Worm (Caenorhabditis elegans) whole organism, midembryonic: ENCODE measurements around the gene K12H4.3.

Experiments
- T22C8.4 ChIP-seq: fragments of 200-800 bp; sonication (Bioruptor generic); IDR thresholded peaks from 2 replicates; pipeline ENCODE4 v1.3.6; 2022; ENCODE audit warnings: missing genetic modification characterization, missing compliant biosample characterization
- cog-1 ChIP-seq: sonication (generic microtip); optimal IDR thresholded peaks from 2 replicates; lab custom pipeline; 2016; ENCODE audit warnings: missing genetic modification characterization, missing compliant biosample characterization
- flt-1 ChIP-seq: fragments of 200-800 bp; sonication (Bioruptor generic); IDR thresholded peaks from 2 replicates; pipeline ENCODE4 v1.3.6; 2022; ENCODE audit warnings: missing genetic modification characterization, missing compliant biosample characterization
- klf-2 ChIP-seq: fragments of 200-800 bp; sonication (Bioruptor generic); conservative IDR thresholded peaks from 2 replicates; pipeline ENCODE4 v1.3.6; 2022; ENCODE audit warnings: missing genetic modification reagents, missing genetic modification characterization, missing compliant biosample characterization
- med-1 ChIP-seq: sonication (generic microtip); optimal IDR thresholded peaks from 2 replicates; lab custom pipeline; 2017; ENCODE audit warnings: missing genetic modification characterization, mild to moderate bottlenecking, missing compliant biosample characterization, antibody characterized with exemption, missing genetic modification reagents; ENCODE audit not compliant: insufficient read depth
- ref-1 ChIP-seq: fragments of 200-800 bp; sonication (Bioruptor generic); conservative IDR thresholded peaks from 2 replicates; pipeline ENCODE4 v1.3.6; 2022; ENCODE audit warnings: missing genetic modification reagents, missing genetic modification characterization, missing compliant biosample characterization
- tab-1 ChIP-seq: fragments of 200-800 bp; sonication (Bioruptor generic); IDR thresholded peaks from 2 replicates; pipeline ENCODE4 v1.3.6; 2022; ENCODE audit warnings: missing genetic modification characterization, missing compliant biosample characterization
- ztf-23 ChIP-seq: fragments of 200-800 bp; sonication (Bioruptor generic); IDR thresholded peaks from 2 replicates; pipeline ENCODE4 v1.3.6; 2022; ENCODE audit warnings: missing genetic modification reagents, missing genetic modification characterization, missing compliant biosample characterization
- ztf-29 ChIP-seq: fragments of 200-800 bp; sonication (Bioruptor generic); IDR thresholded peaks from 2 replicates; pipeline ENCODE4 v1.3.6; 2022; ENCODE audit warnings: missing genetic modification reagents, missing genetic modification characterization, missing compliant biosample characterization

Gene K12H4.3

ce11 chrIII:8045734-8046133, at the start of gene K12H4.3:
Gene K12H4.3, plus strand, starts transcription at chrIII:8046034.
- no peak for TF ChIP-seq klf-2 (GFP tag; lab: Robert Waterston, UW)
- TF ChIP-seq ztf-23 (GFP tag; lab: Robert Waterston, UW): no peak
- no peak for TF ChIP-seq flt-1 (GFP tag; lab: Robert Waterston, UW)

DNA sequence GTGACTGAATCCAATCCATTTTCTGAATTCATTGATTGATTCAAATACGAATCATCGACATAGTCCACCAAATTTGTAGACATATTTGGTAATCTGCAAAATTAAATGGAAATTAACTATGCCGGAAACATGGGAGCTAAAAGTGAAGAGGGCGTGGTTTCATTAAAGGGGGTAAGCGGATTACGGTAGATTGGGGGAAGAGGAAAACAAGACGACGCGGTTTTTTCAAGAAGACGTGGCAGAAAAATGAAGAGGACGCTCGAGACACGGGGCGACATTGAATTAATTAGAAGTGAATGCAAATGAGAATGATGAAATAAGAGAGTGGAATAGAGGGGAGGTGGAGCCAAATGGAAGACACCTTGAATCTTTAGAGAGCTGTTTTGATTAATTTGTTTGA, 49.5 kb upstream of the K12H4.3 start, which contains the start of gene npr-17:
npr-17 (minus strand) TSS at position 101 of the 400 bp plus-strand sequence.
- TF ChIP-seq ref-1 (GFP tag; lab: Robert Waterston, UW) (no peak), ztf-29 (GFP tag; lab: Robert Waterston, UW) (no peak), klf-2 (GFP tag; lab: Robert Waterston, UW) (no peak), T22C8.4 (GFP tag; lab: Robert Waterston, UW) (no peak), tab-1 (GFP tag; lab: Robert Waterston, UW) (no peak), ztf-23 (GFP tag; lab: Robert Waterston, UW) (no peak), cog-1 (tag; lab: Kevin White, UChicago) (no peak), flt-1 (GFP tag; lab: Robert Waterston, UW) (no peak), med-1 (GFP tag; lab: Kevin White, UChicago) (no peak)

ce11 chrIII:7997447-7998046, 48.3 kb upstream of the K12H4.3 start:
- TF ChIP-seq tab-1 (GFP tag; lab: Robert Waterston, UW) (no peak), ztf-29 (GFP tag; lab: Robert Waterston, UW) (no peak), cog-1 (tag; lab: Kevin White, UChicago) (no peak), klf-2 (GFP tag; lab: Robert Waterston, UW) (no peak), flt-1 (GFP tag; lab: Robert Waterston, UW) (no peak), ztf-23 (GFP tag; lab: Robert Waterston, UW) (no peak), med-1 (GFP tag; lab: Kevin White, UChicago) (no peak), ref-1 (GFP tag; lab: Robert Waterston, UW) (no peak), T22C8.4 (GFP tag; lab: Robert Waterston, UW) (no peak)

DNA sequence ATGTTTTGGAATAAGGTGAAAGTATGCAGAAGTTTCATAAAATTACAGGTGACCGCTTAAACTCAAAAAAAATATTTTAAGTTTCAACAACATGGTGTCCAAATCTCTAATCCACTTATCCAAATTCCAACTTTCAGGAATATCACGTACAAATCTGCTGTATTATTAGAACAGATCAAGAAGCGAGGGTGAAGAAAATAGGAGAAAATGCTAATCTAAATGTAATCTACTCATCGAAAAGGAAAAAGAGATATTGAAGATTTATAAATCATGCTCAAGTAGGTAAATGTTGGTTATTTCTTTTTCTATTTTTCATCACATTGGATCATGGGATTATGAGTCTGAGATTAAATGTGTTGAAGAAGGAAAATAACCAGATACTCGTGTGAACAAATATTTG, 44.3 kb upstream of the K12H4.3 start:
- no peak for TF ChIP-seq T22C8.4 (GFP tag; lab: Robert Waterston, UW)
- no peak for TF ChIP-seq tab-1 (GFP tag; lab: Robert Waterston, UW)
- no peak for TF ChIP-seq med-1 (GFP tag; lab: Kevin White, UChicago)
- no peak for TF ChIP-seq cog-1 (tag; lab: Kevin White, UChicago)
- no peak for TF ChIP-seq ztf-29 (GFP tag; lab: Robert Waterston, UW)
- TF ChIP-seq ref-1 (GFP tag; lab: Robert Waterston, UW): no peak
- no peak for TF ChIP-seq flt-1 (GFP tag; lab: Robert Waterston, UW)
- TF ChIP-seq ztf-23 (GFP tag; lab: Robert Waterston, UW): no peak
- TF ChIP-seq klf-2 (GFP tag; lab: Robert Waterston, UW): no peak

DNA sequence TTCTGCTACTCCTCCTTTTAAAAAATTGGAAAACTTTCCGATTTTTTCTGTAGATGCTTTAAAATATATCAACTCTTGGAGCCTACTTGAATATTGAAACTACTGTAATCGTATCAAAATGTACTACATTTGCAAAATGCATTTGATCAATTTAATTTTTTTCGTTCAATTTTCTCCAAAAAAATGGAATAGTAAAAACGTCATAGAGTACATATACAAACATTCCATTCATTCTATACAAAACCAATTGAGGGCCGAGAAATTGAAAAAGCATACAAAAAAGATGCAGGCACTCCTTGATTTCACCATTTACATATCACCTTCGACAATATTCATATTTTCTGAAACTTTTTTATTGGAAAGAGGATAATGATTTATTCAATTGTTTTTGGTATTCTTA, 41.7 kb upstream of the K12H4.3 start, which contains the start of gene C06G4.6:
C06G4.6 (plus strand) TSS at position 301 of the 400 bp plus-strand sequence.
- no peak for TF ChIP-seq klf-2 (GFP tag; lab: Robert Waterston, UW)
- no peak for TF ChIP-seq cog-1 (tag; lab: Kevin White, UChicago)
- TF ChIP-seq med-1 (GFP tag; lab: Kevin White, UChicago): no peak
- no peak for TF ChIP-seq T22C8.4 (GFP tag; lab: Robert Waterston, UW)
- no peak for TF ChIP-seq ztf-23 (GFP tag; lab: Robert Waterston, UW)
- TF ChIP-seq flt-1 (GFP tag; lab: Robert Waterston, UW): no peak
- TF ChIP-seq ref-1 (GFP tag; lab: Robert Waterston, UW): no peak
- no peak for TF ChIP-seq tab-1 (GFP tag; lab: Robert Waterston, UW)
- no peak for TF ChIP-seq ztf-29 (GFP tag; lab: Robert Waterston, UW)

ce11 chrIII:8009769-8010168, 36.1 kb upstream of the K12H4.3 start, which contains the start of gene cit-1.1:
Gene cit-1.1, minus strand, starts transcription at chrIII:8009821.
- TF ChIP-seq ztf-29 (GFP tag; lab: Robert Waterston, UW): no peak

DNA sequence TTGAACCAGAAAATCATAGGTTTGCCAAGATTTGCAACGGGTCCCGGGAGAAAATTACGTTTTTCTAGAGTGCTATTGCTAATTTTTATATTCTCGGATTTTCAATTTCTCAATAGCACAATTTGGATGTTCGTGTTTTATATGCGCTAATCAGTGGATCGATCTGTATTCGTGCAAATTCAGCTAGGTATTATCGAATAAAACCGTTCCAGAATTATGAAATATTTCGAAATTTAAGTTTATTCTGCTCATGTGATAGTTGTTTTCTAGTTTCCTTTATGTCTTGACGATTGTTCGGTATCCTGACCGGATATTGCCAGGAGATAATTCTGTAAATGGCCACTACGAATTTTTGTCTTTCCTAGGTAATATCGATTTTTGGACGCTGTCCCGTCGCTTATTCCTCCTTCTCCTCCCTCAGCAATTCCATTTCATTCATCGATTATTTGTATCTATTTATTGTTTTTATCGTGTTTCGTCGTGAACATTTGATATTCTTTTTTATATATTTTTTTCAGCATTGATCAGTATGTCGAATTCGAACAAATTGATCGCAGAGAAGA, 35.5 kb upstream of the K12H4.3 start, which contains the start of gene cit-1.2:
cit-1.2 (plus strand) TSS at position 513 of the 563 bp plus-strand sequence.
- TF ChIP-seq ztf-23 (GFP tag; lab: Robert Waterston, UW) (no peak), T22C8.4 (GFP tag; lab: Robert Waterston, UW) (no peak), tab-1 (GFP tag; lab: Robert Waterston, UW) (no peak), klf-2 (GFP tag; lab: Robert Waterston, UW) (no peak), med-1 (GFP tag; lab: Kevin White, UChicago) (no peak), flt-1 (GFP tag; lab: Robert Waterston, UW) (no peak), cog-1 (tag; lab: Kevin White, UChicago) (no peak), ztf-29 (GFP tag; lab: Robert Waterston, UW) (no peak), ref-1 (GFP tag; lab: Robert Waterston, UW) (no peak)

ce11 chrIII:8013582-8013981, 32.3 kb upstream of the K12H4.3 start:
- TF ChIP-seq ref-1 (GFP tag; lab: Robert Waterston, UW) (no peak), T22C8.4 (GFP tag; lab: Robert Waterston, UW) (no peak), cog-1 (tag; lab: Kevin White, UChicago) (no peak), tab-1 (GFP tag; lab: Robert Waterston, UW) (no peak), flt-1 (GFP tag; lab: Robert Waterston, UW) (no peak), ztf-23 (GFP tag; lab: Robert Waterston, UW) (no peak), ztf-29 (GFP tag; lab: Robert Waterston, UW) (no peak), klf-2 (GFP tag; lab: Robert Waterston, UW) (no peak), med-1 (GFP tag; lab: Kevin White, UChicago) (no peak)

- TF ChIP-seq tab-1 (GFP tag; lab: Robert Waterston, UW) (no peak), klf-2 (GFP tag; lab: Robert Waterston, UW) (no peak), flt-1 (GFP tag; lab: Robert Waterston, UW) (no peak), med-1 (GFP tag; lab: Kevin White, UChicago) (no peak), T22C8.4 (GFP tag; lab: Robert Waterston, UW) (no peak), ztf-29 (GFP tag; lab: Robert Waterston, UW) (no peak), ztf-23 (GFP tag; lab: Robert Waterston, UW) (no peak), cog-1 (tag; lab: Kevin White, UChicago) (no peak), ref-1 (GFP tag; lab: Robert Waterston, UW) (no peak)
Measured at ce11 chrIII:8016438-8016837, 29.4 kb upstream of the K12H4.3 start, which contains the start of gene F44B9.5. Gene F44B9.5, minus strand, starts transcription at chrIII:8016538.
